Fruit fly (Drosophila melanogaster): ENCODE measurements around the gene CG16888.

DNA sequence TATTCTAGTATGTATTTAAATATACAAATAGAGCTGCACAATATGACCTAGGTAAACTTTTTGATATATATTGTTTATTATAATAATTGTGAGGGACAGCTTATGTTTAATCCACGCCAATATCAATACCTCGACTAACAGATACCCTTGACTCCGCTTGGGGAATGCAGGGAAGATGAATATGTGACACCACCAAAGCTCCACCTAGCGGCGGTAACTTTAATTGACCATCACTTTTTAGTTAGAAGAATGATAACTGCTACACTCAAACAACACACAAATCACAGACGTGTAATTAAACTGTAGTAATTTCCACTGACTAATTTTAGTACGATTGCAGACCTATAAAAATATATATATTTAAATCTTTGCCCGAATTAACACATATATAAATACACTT, 49.9 kb downstream of the CG16888 start:
- TF ChIP-seq EcR (GFP tag; optimal IDR thresholded peaks at IDR 0.05) (no peak), Dll (optimal IDR thresholded peaks at IDR 0.05) (no peak), usp (GFP tag; optimal IDR thresholded peaks at IDR 0.05) (no peak), CG8478 (optimal IDR thresholded peaks at IDR 0.05) (no peak)

Data from whole organism.